Worm (Caenorhabditis elegans): ENCODE data around the gene C13F10.1.

- TF ChIP-seq ceh-63 (GFP tag; optimal IDR thresholded peaks at IDR 0.05) (no peak), zag-1 (tag; optimal IDR thresholded peaks at IDR 0.05) (no peak), efl-3 (GFP tag; optimal IDR thresholded peaks at IDR 0.05) (no peak), nhr-77 (tag; optimal IDR thresholded peaks at IDR 0.05) (no peak), nhr-28 (tag; optimal IDR thresholded peaks at IDR 0.05) (no peak), nhr-11 (tag; optimal IDR thresholded peaks at IDR 0.05) (no peak), pqm-1 (tag; optimal IDR thresholded peaks at IDR 0.05) (no peak), aly-2 (tag; optimal IDR thresholded peaks at IDR 0.05) (no peak), lin-39 (tag; optimal IDR thresholded peaks at IDR 0.05) (no peak)
These were observed 29.1 kb upstream of the C13F10.1 start for ce11 chrV:7194818-7195217.
